Worm (Caenorhabditis elegans) whole organism, L1 larva: Measurements from ENCODE around the gene spe-49.
A peak's percentile ranks its signal among the peaks of the same experiment; 100 is the strongest.

Source experiments
- C34B4.2 ChIP-seq: sonication (generic microtip); optimal IDR thresholded peaks from 2 replicates; lab custom pipeline; 2017; ENCODE audit warnings: mild to moderate bottlenecking, missing genetic modification characterization, missing compliant biosample characterization
- aha-1 ChIP-seq: fragments of 150-350 bp; optimal IDR thresholded peaks from 2 replicates; lab custom pipeline; 2014; ENCODE audit warnings: missing biosample characterization, missing genetic modification characterization
- aly-2 ChIP-seq: fragments of 150-350 bp; optimal IDR thresholded peaks from 2 replicates; lab custom pipeline; 2014; ENCODE audit warnings: missing biosample characterization, missing genetic modification characterization
- ama-1 ChIP-seq: fragments of 150-350 bp; optimal IDR thresholded peaks from 2 replicates; lab custom pipeline; 2014
- ceh-8 ChIP-seq: fragments of 200-800 bp; sonication (Bioruptor generic); optimal IDR thresholded peaks from 2 replicates; lab custom pipeline; 2018; ENCODE audit warnings: mild to moderate bottlenecking, missing genetic modification characterization, moderate library complexity, missing compliant biosample characterization
- ceh-82 ChIP-seq, 3 experiments: fragments of 150-350 bp in 1 of 3; sonication (generic microtip) in 2 of 3; optimal IDR thresholded peaks; 2 replicates each; lab custom pipeline; 2014 to 2017; ENCODE audit warnings: missing biosample characterization in 3 of 3, missing genetic modification characterization in 3 of 3
- ceh-88 ChIP-seq: fragments of 200-800 bp; sonication (Bioruptor generic); IDR thresholded peaks from 2 replicates; pipeline ENCODE4 v1.3.6; 2022; ENCODE audit warnings: missing genetic modification characterization, missing compliant biosample characterization
- ceh-90 ChIP-seq: sonication (generic microtip); optimal IDR thresholded peaks from 2 replicates; lab custom pipeline; 2016; ENCODE audit warnings: missing genetic modification characterization, missing compliant biosample characterization
- dpl-1 ChIP-seq, 3 experiments: fragments of 150-350 bp in 2 of 3; sonication (generic microtip) in 1 of 3; optimal IDR thresholded peaks; 2 replicates each; lab custom pipeline; 2014 to 2017; ENCODE audit warnings: missing biosample characterization in 3 of 3, missing genetic modification characterization in 3 of 3, missing genetic modification reagents in 3 of 3
- efl-1 ChIP-seq, 4 experiments: fragments of 150-350 bp; optimal IDR thresholded peaks in 3 of 4; peaks in 1 of 4; 1 replicate in 1 of 4; 2 replicates in 3 of 4; lab custom pipeline; 2014; ENCODE audit warnings: missing biosample characterization in 2 of 4, missing genetic modification characterization in 2 of 4, missing genetic modification reagents in 2 of 4
- efl-3 ChIP-seq: fragments of 200-800 bp; sonication (Bioruptor generic); optimal IDR thresholded peaks from 2 replicates; lab custom pipeline; 2018; ENCODE audit warnings: mild to moderate bottlenecking, missing genetic modification characterization, missing compliant biosample characterization
- egl-13 ChIP-seq: sonication (generic microtip); optimal IDR thresholded peaks from 2 replicates; lab custom pipeline; 2016; ENCODE audit warnings: missing genotype, missing genetic modification reagents, missing genetic modification characterization, missing compliant biosample characterization
- elt-2 ChIP-seq: sonication (generic microtip); optimal IDR thresholded peaks from 2 replicates; lab custom pipeline; 2016; ENCODE audit warnings: missing genetic modification characterization, mild to moderate bottlenecking, inconsistent platforms, missing compliant biosample characterization, missing genetic modification reagents
- elt-3 ChIP-seq, 6 experiments: fragments of 150-350 bp in 1 of 6; sonication (generic microtip); optimal IDR thresholded peaks; 2 replicates each; lab custom pipeline; 2017 to 2018; ENCODE audit warnings: missing biosample characterization in 6 of 6, missing genetic modification characterization in 6 of 6, inconsistent platforms in 1 of 6
- ets-5 ChIP-seq: fragments of 200-800 bp; sonication (Bioruptor generic); IDR thresholded peaks from 2 replicates; pipeline ENCODE4 v1.3.6; 2022; ENCODE audit warnings: missing genetic modification characterization, missing compliant biosample characterization
- fkh-8 ChIP-seq: sonication (generic microtip); optimal IDR thresholded peaks from 2 replicates; lab custom pipeline; 2016; ENCODE audit warnings: mild to moderate bottlenecking, missing genetic modification characterization, missing compliant biosample characterization
- grh-1 ChIP-seq: fragments of 200-800 bp; sonication (Bioruptor generic); IDR thresholded peaks from 2 replicates; pipeline ENCODE4 v1.3.6; 2022; ENCODE audit warnings: missing genetic modification reagents, missing genetic modification characterization, missing compliant biosample characterization
- hlh-4 ChIP-seq: sonication (generic microtip); optimal IDR thresholded peaks from 2 replicates; lab custom pipeline; 2016; ENCODE audit warnings: mild to moderate bottlenecking, missing genetic modification characterization, missing compliant biosample characterization
- hpl-2 ChIP-seq: fragments of 150-350 bp; optimal IDR thresholded peaks from 2 replicates; lab custom pipeline; 2014; ENCODE audit warnings: missing biosample characterization, missing genetic modification reagents, missing genetic modification characterization
- jun-1 ChIP-seq: fragments of 150-350 bp; optimal IDR thresholded peaks from 2 replicates; lab custom pipeline; 2014; ENCODE audit warnings: missing biosample characterization, missing genetic modification reagents, missing genetic modification characterization
- lin-14 ChIP-seq: fragments of 200-800 bp; sonication (Bioruptor generic); optimal IDR thresholded peaks from 2 replicates; lab custom pipeline; 2018; ENCODE audit warnings: mild to moderate bottlenecking, missing genetic modification characterization, moderate library complexity, missing compliant biosample characterization
- lin-15B ChIP-seq: fragments of 150-350 bp; sonication (generic microtip); optimal IDR thresholded peaks from 3 replicates; lab custom pipeline; 2014; ENCODE audit warnings: missing biosample characterization, missing genetic modification characterization
- lin-35 ChIP-seq, 2 experiments: fragments of 150-350 bp; optimal IDR thresholded peaks; 2 replicates each; lab custom pipeline; 2014; ENCODE audit warnings: missing biosample characterization in 2 of 2, missing genetic modification characterization in 2 of 2, missing genetic modification reagents in 2 of 2
- lin-39 ChIP-seq: fragments of 150-350 bp; optimal IDR thresholded peaks from 2 replicates; lab custom pipeline; 2014; ENCODE audit warnings: missing biosample characterization, missing genetic modification reagents, missing genetic modification characterization
- lsy-2 ChIP-seq, 2 experiments: fragments of 150-350 bp; optimal IDR thresholded peaks; 2 replicates each; lab custom pipeline; 2014; ENCODE audit warnings: missing biosample characterization in 2 of 2, missing genetic modification characterization in 2 of 2
- mdl-1 ChIP-seq, 2 experiments: fragments of 150-350 bp; optimal IDR thresholded peaks; 2 replicates each; lab custom pipeline; 2014 to 2017; ENCODE audit warnings: missing biosample characterization in 2 of 2, missing genetic modification characterization in 2 of 2, inconsistent platforms in 1 of 2
- mef-2 ChIP-seq: fragments of 150-350 bp; optimal IDR thresholded peaks from 2 replicates; lab custom pipeline; 2014; ENCODE audit warnings: missing biosample characterization, missing genetic modification characterization
- mep-1 ChIP-seq: fragments of 150-350 bp; optimal IDR thresholded peaks from 2 replicates; lab custom pipeline; 2014; ENCODE audit warnings: missing biosample characterization, missing genetic modification characterization
- nhr-237 ChIP-seq: fragments of 150-350 bp; optimal IDR thresholded peaks from 2 replicates; lab custom pipeline; 2014; ENCODE audit warnings: missing biosample characterization, missing genetic modification characterization
- nhr-28 ChIP-seq: fragments of 150-350 bp; optimal IDR thresholded peaks from 2 replicates; lab custom pipeline; 2014; ENCODE audit warnings: missing biosample characterization, missing genetic modification characterization
- nhr-47 ChIP-seq: sonication (generic microtip); optimal IDR thresholded peaks from 2 replicates; lab custom pipeline; 2016; ENCODE audit warnings: mild to moderate bottlenecking, missing genetic modification characterization, moderate library complexity, missing compliant biosample characterization
- nhr-71 ChIP-seq: sonication (generic microtip); optimal IDR thresholded peaks from 2 replicates; lab custom pipeline; 2016; ENCODE audit warnings: mild to moderate bottlenecking, missing genetic modification characterization, moderate library complexity, missing compliant biosample characterization
- nhr-84 ChIP-seq: sonication (generic microtip); optimal IDR thresholded peaks from 2 replicates; lab custom pipeline; 2017; ENCODE audit warnings: missing biosample characterization, missing genetic modification characterization
- pax-3 ChIP-seq: fragments of 200-800 bp; sonication (Bioruptor generic); optimal IDR thresholded peaks from 2 replicates; lab custom pipeline; 2018; ENCODE audit warnings: mild to moderate bottlenecking, missing genetic modification characterization, moderate library complexity, missing compliant biosample characterization
- pqm-1 ChIP-seq: sonication (generic microtip); optimal IDR thresholded peaks from 3 replicates; lab custom pipeline; 2017; ENCODE audit warnings: missing biosample characterization, missing genetic modification characterization
- skn-1 ChIP-seq: fragments of 150-350 bp; optimal IDR thresholded peaks from 2 replicates; lab custom pipeline; 2014; ENCODE audit warnings: missing biosample characterization, missing genetic modification characterization
- snpc-4 ChIP-seq: fragments of 150-350 bp; optimal IDR thresholded peaks from 2 replicates; lab custom pipeline; 2014; ENCODE audit warnings: missing biosample characterization, missing genetic modification characterization
- sup-37 ChIP-seq: fragments of 200-800 bp; sonication (Bioruptor generic); optimal IDR thresholded peaks from 2 replicates; lab custom pipeline; 2018; ENCODE audit warnings: mild to moderate bottlenecking, missing genetic modification characterization, missing compliant biosample characterization
- swsn-7 ChIP-seq: sonication (generic microtip); optimal IDR thresholded peaks from 2 replicates; lab custom pipeline; 2016; ENCODE audit warnings: missing genetic modification characterization, missing compliant biosample characterization
- unc-98 ChIP-seq: fragments of 200-800 bp; sonication (Bioruptor generic); IDR thresholded peaks from 2 replicates; pipeline ENCODE4 v1.3.6; 2022; ENCODE audit warnings: missing genetic modification characterization, missing compliant biosample characterization
- vab-15 ChIP-seq: sonication (generic microtip); optimal IDR thresholded peaks from 2 replicates; lab custom pipeline; 2017; ENCODE audit warnings: missing genotype, mild to moderate bottlenecking, missing genetic modification characterization, missing compliant biosample characterization
- xbp-1 ChIP-seq: sonication (generic microtip); optimal IDR thresholded peaks from 2 replicates; lab custom pipeline; 2016; ENCODE audit warnings: missing genetic modification characterization, missing compliant biosample characterization
- zag-1 ChIP-seq: fragments of 150-350 bp; optimal IDR thresholded peaks from 2 replicates; lab custom pipeline; 2014; ENCODE audit warnings: missing biosample characterization, missing genetic modification characterization
- ztf-4 ChIP-seq: fragments of 150-350 bp; optimal IDR thresholded peaks from 2 replicates; lab custom pipeline; 2014; ENCODE audit warnings: missing biosample characterization, missing genetic modification characterization

spe-49 gene

ce11 chrV:6276205-6276604, 5.0 kb upstream of the spe-49 start, which contains the start of gene F31F7.1 (continued):
- TF ChIP-seq nhr-71 (tag; lab: Kevin White, UChicago) (peak; percentile 75), snpc-4 (tag; lab: Kevin White, UChicago) (no peak)

ce11 chrV:6277178-6277834, 3.9 kb upstream of the spe-49 start:
- TF ChIP-seq snpc-4 (tag; lab: Kevin White, UChicago) (no peak), hlh-4 (tag; lab: Kevin White, UChicago) (no peak), ama-1 (lab: Kevin White, UChicago) (peak; percentile 8), efl-1 (optimal IDR thresholded peaks at IDR 0.05; lab: Kevin White, UChicago) (no peak), efl-1 (GFP tag; optimal IDR thresholded peaks at IDR 0.05 in 1 of 2; lab: Kevin White, UChicago) (peak in 1 of 2 experiments; percentile 85), elt-3 (tag; optimal IDR thresholded peaks at IDR 0.05; lab: Kevin White, UChicago) (peak in 1 of 6 experiments; percentile 11), grh-1 (GFP tag; lab: Robert Waterston, UW) (no peak), sup-37 (GFP tag; lab: Kevin White, UChicago) (no peak), egl-13 (tag; lab: Kevin White, UChicago) (no peak), ceh-88 (GFP tag; lab: Robert Waterston, UW) (no peak), mef-2 (tag; lab: Kevin White, UChicago) (no peak), hpl-2 (GFP tag; lab: Kevin White, UChicago) (no peak), zag-1 (tag; lab: Kevin White, UChicago) (no peak), pqm-1 (tag; lab: Kevin White, UChicago) (no peak), lsy-2 (tag; optimal IDR thresholded peaks at IDR 0.05; lab: Kevin White, UChicago) (peak in 1 of 2 experiments; percentile 16), swsn-7 (no peak), xbp-1 (no peak), elt-2 (tag; lab: Kevin White, UChicago) (no peak), unc-98 (GFP tag; lab: Robert Waterston, UW) (no peak), lin-39 (no peak), fkh-8 (tag; lab: Kevin White, UChicago) (no peak), lin-14 (GFP tag; lab: Kevin White, UChicago) (no peak), ets-5 (GFP tag; lab: Robert Waterston, UW) (no peak), nhr-84 (no peak), dpl-1 (GFP tag; optimal IDR thresholded peaks at IDR 0.05; lab: Kevin White, UChicago) (no peak), lin-35 (GFP tag; optimal IDR thresholded peaks at IDR 0.05; lab: Kevin White, UChicago) (peak in 1 of 2 experiments; percentile 36), mdl-1 (tag; optimal IDR thresholded peaks at IDR 0.05; lab: Kevin White, UChicago) (no peak)

ce11 chrV:6278117-6279081, 2.8 kb upstream of the spe-49 start, which contains the start of gene fil-2:
TSS of gene fil-2 (plus strand) at chrV:6279031.
- TF ChIP-seq mep-1 (tag; lab: Kevin White, UChicago) = no peak
- TF ChIP-seq jun-1 = no peak
- no peak for TF ChIP-seq efl-3
- TF ChIP-seq ceh-90 (tag; lab: Kevin White, UChicago) = no peak
- TF ChIP-seq ceh-82 (tag; optimal IDR thresholded peaks at IDR 0.05; lab: Kevin White, UChicago) = no peak
- no peak for TF ChIP-seq lin-39
- no peak for TF ChIP-seq nhr-28
- peak in 1 of 2 experiments; percentile 40 for TF ChIP-seq lin-35 (GFP tag; optimal IDR thresholded peaks at IDR 0.05; lab: Kevin White, UChicago)
- TF ChIP-seq skn-1 (tag; lab: Kevin White, UChicago) = no peak
- no peak for TF ChIP-seq ztf-4 (tag; lab: Kevin White, UChicago)
- no peak for TF ChIP-seq C34B4.2 (tag; lab: Kevin White, UChicago)
- TF ChIP-seq lin-15B (tag; lab: Kevin White, UChicago) = no peak
- no peak for TF ChIP-seq pax-3 (tag; lab: Kevin White, UChicago)
- TF ChIP-seq vab-15 (tag; lab: Kevin White, UChicago) = no peak
- peak; percentile 27 for TF ChIP-seq nhr-71 (tag; lab: Kevin White, UChicago)
- TF ChIP-seq zag-1 (tag; lab: Kevin White, UChicago) = no peak
- TF ChIP-seq nhr-47 (tag; lab: Kevin White, UChicago) = peak; percentile 14
- TF ChIP-seq nhr-237 (tag; lab: Kevin White, UChicago) = no peak
- no peak for TF ChIP-seq efl-1 (optimal IDR thresholded peaks at IDR 0.05; lab: Kevin White, UChicago)
- peak in 1 of 2 experiments; percentile 88 for TF ChIP-seq efl-1 (GFP tag; optimal IDR thresholded peaks at IDR 0.05 in 1 of 2; lab: Kevin White, UChicago)
- TF ChIP-seq elt-2 (tag; lab: Kevin White, UChicago) = peak; percentile 21
- TF ChIP-seq aha-1 (tag; lab: Kevin White, UChicago) = no peak
- TF ChIP-seq lsy-2 (tag; optimal IDR thresholded peaks at IDR 0.05; lab: Kevin White, UChicago) = peak in 1 of 2 experiments; percentile 44
- no peak for TF ChIP-seq ceh-8 (GFP tag; lab: Kevin White, UChicago)
- no peak for TF ChIP-seq aly-2 (tag; lab: Kevin White, UChicago)
- no peak for TF ChIP-seq elt-3 (tag; optimal IDR thresholded peaks at IDR 0.05; lab: Kevin White, UChicago)
